Fruit fly (Drosophila melanogaster): Measurements from ENCODE around the gene chm.

dm6 chr2L:7448371-7448770, 36.2 kb downstream of the chm start:
- TF ChIP-seq fru (GFP tag; optimal IDR thresholded peaks at IDR 0.05): no peak
- TF ChIP-seq OdsH (GFP tag; optimal IDR thresholded peaks at IDR 0.05): no peak
- TF ChIP-seq CrebA (GFP tag; optimal IDR thresholded peaks at IDR 0.05; ENCODE audit: borderline replicate concordance): no peak
- no peak for TF ChIP-seq sv (GFP tag; optimal IDR thresholded peaks at IDR 0.05)
- no peak for TF ChIP-seq dmrt93B (GFP tag; optimal IDR thresholded peaks at IDR 0.05)
- no peak for TF ChIP-seq foxo (GFP tag; optimal IDR thresholded peaks at IDR 0.05)
- TF ChIP-seq GATAd (GFP tag; optimal IDR thresholded peaks at IDR 0.05): no peak
- no peak for TF ChIP-seq Myc (optimal IDR thresholded peaks at IDR 0.05)
- TF ChIP-seq Dfd (GFP tag; optimal IDR thresholded peaks at IDR 0.05): no peak
- TF ChIP-seq Vsx2 (GFP tag; optimal IDR thresholded peaks at IDR 0.05; ENCODE audit: partially characterized antibody): no peak
- TF ChIP-seq usp (GFP tag; optimal IDR thresholded peaks at IDR 0.05): no peak
- TF ChIP-seq dl (GFP tag; optimal IDR thresholded peaks at IDR 0.05; ENCODE audit: insufficient read depth in 1 of 2, partially characterized antibody in 2 of 2): no peak

Measured in whole organism, wandering third instar larva.